Fruit fly (Drosophila melanogaster) S2 (cell line): ENCODE measurements around the gene Nemp.

Source experiments
- CG8478 ChIP-seq: fragments of >200 bp; optimal IDR thresholded peaks from 2 replicates; lab custom pipeline; 2018
- CTCF ChIP-seq, 2 experiments: fragments of >200 bp; optimal IDR thresholded peaks; 2 replicates each; lab custom pipeline; 2018

dm6 chrX:16641101-16641420 lies 13.8 kb downstream of the Nemp start:
- TF ChIP-seq CTCF (optimal IDR thresholded peaks at IDR 0.05; lab: Kevin White, UChicago) (no peak), CG8478 (lab: Kevin White, UChicago) (no peak)
